Worm (Caenorhabditis elegans): Measurements from ENCODE around the gene fbxa-147.

fbxa-147 gene

DNA sequence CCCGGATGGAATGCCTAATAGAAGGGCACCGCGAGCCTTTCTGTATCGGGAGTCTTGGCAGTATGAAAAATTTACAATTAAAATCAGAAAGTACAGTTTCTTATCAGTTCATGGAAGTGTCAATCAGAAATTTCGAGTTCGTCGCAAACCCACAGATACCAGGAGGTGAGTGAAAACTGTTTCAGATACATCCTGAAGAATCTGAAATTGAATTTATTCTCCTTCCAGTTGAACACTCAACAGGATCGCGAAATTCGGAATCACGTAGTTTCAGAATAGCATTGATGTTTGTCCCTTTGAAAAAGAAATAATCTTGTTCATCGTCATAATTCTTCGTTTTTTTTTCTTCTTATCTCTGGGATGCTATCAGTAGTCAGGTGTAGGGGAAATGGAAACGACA, at the start of gene fbxa-147:
TSS of gene fbxa-147 (plus strand) at position 386 of the 400 bp plus-strand sequence.
- TF ChIP-seq unc-62 (GFP tag; optimal IDR thresholded peaks at IDR 0.05), result no peak

DNA sequence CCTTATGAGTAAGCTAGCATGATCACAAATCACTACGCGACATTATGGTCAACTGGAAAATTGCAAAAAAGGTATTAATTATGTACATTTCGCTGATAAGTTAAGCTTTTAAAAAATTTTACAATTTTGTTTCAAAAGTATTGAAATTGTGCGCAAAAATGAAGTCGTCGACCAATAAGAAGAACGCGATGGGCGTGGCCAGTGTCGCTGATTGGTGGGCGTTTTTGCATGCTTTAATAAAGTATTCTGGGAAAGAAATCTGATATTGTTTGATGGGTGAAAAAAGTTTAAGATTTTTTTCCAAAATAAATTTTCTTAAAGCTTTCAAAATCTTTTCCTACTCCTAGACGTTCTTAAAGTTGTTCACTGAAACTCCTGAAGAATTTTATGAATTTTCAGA, 38.0 kb upstream of the fbxa-147 start:
- TF ChIP-seq unc-62 (GFP tag; optimal IDR thresholded peaks at IDR 0.05), result no peak

DNA sequence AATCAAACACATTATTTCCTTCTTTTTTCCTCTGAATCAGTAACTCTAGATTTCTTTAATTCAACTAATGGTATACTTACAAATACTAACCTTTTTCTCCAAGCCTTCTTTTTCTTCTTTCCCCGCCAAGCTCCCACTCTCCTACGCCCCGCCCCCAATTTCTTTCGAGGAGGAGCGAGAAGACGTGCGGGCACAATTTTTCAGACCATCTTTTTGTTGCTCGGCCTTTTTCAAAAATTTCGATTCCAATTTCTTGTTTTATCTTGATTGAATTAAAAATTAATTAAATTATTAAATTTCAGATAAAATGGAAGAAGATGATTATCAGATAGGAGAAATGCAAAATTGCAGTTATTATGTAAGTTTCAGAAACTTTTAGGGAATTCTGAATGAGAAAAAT, 36.3 kb upstream of the fbxa-147 start, which contains the start of gene C47E8.3:
TSS of gene C47E8.3 (plus strand) at position 301 of the 400 bp plus-strand sequence.
- TF ChIP-seq unc-62 (GFP tag; optimal IDR thresholded peaks at IDR 0.05), result no peak

DNA sequence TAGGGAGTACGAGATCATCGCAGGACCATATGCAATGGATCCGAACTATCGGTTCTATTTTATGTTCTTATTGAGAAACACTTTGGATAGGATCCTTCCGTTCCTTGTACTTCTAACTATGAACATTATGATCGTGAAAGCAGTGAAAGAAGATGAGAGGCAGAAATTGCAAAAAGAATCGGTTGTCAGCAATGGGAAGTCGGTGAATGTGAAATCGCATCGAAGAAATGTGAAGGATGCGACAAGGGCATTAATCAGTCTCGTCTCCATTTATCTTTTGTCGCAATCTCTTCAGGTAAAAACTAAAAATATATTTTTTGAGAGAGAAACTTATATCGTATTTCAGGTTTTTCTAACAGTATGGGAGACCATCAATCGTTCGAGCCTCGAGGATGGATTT, 33.4 kb upstream of the fbxa-147 start:
- TF ChIP-seq unc-62 (GFP tag; optimal IDR thresholded peaks at IDR 0.05), result no peak

DNA sequence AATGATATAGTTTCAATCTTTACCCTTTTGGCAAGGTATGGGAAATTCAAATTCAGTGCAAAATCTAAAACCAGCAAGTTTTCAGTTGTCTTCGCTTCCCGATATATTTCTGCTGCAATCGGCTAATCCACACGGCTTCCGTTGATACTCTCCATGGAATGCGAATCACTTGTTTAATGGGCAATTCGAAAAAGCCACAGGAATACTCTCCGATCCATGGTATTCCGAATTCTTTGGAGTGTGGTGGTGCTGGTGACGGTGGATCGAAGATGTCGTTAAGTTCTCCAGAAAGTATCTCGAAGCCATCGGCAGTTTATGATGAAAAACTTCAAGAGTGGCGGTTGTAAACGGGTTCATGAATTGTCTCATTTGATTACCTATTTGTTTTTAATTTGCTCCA, 33.0 kb upstream of the fbxa-147 start:
- no peak for TF ChIP-seq unc-62 (GFP tag; optimal IDR thresholded peaks at IDR 0.05)

DNA sequence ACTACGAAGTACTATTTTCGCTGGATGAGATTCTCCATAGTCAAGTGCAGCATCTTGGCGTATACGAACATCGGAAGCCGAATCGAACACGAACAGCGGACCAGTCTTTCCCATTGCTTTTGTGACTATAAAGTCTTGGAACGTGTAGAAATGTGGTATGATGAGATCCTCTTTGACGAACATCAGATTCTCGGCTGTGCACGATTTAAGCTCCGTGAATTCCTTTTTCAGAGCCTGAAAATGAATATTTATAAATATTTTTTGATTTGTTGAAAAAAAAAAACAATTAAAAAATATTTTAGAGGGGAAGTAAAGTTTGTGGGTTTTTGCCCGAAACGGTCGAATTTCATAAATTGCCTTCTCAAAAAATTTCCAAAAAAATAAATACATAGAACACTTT, 32.4 kb upstream of the fbxa-147 start:
- TF ChIP-seq unc-62 (GFP tag; optimal IDR thresholded peaks at IDR 0.05), result no peak

DNA sequence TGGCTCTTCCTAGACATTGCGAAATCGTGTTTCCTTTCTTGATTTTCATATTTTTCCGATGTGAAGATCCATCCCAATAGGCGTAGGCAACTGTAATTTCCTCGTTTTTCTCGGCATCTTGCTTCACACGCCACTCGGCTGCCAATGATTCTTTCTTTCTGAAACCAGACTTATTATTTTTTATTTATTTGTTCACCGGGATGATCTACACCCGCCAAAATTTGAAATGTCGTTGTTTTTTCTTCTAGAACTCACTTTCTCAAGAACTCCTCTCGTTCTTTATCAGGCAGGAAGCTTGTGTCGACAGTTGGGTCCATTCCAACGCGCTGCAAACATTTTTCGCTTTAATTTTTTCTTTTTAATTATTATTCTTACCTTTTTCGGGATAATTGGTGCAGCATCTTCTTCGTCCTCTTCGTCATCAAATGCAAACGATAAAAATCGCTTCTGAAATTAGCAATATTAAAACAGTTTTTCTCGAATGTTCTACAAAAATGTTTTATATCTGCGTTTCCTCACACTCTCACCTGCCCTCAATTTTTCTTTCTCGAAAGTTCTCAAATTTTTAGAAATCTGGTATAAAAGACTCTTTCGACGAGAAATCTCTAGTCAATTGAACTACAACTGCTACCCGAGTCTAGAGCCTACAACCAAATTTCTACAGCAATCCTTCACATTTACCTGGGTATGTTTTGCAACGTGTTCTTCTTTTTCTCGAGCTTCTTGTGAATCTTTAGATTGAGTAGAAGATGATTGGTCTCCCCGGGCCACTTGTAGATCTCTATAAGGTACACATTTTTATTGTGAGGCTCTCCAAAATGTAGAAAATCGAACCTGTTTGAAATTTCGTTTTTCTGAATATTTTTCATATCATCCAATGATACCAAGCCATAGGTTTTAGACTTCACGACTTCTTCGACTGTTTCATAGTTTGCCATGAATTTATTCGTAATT, 31.7 kb upstream of the fbxa-147 start, which contains the start of gene hsp-90:
TSS of gene hsp-90 (plus strand) at position 560 of the 954 bp plus-strand sequence.
- no peak for TF ChIP-seq unc-62 (GFP tag; optimal IDR thresholded peaks at IDR 0.05)

DNA sequence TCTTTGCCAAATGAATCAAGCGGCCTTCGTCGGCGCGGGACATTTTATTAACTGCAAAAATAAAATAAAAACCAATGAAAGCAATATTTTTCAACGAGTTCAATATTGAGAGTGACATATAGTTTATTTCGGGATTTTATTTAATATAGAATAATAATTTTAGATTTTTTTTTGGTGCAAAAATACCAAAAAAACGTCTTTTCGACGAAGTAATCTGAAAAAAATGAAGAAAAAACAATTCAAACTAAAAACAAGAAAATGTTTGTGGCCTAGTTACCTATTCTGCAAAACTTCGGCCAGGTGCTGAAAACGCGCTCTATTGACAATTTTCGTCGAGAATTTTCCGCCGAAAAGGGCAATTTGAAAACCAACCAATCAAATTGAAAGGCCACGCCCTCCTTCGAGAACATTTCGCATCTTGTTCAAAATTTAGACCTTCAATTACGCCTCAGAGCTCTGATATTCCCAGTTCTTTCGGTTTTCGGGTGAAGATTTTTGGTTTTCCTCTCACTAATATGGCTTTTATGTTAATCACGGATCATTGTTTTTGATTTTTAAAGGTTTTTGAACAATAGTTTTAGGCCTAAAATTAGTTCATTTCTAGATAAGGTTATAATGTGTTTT, 30.8 kb upstream of the fbxa-147 start, which contains the start of gene C47E8.4:
TSS of gene C47E8.4 (minus strand) at position 51 of the 624 bp plus-strand sequence.
- no peak for TF ChIP-seq unc-62 (GFP tag; optimal IDR thresholded peaks at IDR 0.05)

DNA sequence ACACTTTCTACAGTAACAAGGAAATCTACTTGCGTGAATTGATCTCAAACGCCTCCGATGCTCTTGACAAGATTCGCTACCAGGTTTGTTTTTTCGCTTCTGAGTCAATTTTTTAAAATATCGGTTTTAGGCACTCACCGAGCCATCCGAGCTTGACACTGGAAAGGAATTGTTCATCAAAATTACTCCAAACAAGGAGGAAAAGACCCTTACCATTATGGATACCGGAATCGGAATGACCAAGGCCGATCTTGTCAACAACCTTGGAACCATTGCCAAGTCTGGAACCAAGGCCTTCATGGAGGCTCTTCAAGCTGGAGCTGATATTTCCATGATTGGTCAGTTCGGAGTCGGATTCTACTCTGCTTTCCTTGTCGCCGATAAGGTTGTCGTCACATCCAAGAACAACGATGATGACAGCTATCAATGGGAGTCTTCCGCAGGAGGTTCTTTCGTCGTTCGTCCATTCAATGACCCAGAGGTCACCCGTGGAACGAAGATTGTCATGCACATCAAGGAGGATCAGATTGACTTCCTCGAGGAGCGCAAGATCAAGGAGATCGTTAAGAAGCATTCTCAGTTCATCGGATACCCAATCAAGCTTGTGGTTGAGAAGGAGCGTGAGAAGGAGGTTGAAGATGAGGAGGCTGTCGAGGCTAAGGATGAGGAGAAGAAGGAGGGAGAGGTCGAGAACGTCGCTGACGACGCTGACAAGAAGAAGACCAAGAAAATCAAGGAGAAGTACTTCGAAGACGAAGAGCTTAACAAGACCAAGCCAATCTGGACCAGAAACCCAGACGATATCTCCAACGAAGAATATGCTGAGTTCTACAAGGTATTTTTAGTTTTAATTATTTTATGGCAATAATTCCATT, 29.8 kb upstream of the fbxa-147 start:
- no peak for TF ChIP-seq unc-62 (GFP tag; optimal IDR thresholded peaks at IDR 0.05)

DNA sequence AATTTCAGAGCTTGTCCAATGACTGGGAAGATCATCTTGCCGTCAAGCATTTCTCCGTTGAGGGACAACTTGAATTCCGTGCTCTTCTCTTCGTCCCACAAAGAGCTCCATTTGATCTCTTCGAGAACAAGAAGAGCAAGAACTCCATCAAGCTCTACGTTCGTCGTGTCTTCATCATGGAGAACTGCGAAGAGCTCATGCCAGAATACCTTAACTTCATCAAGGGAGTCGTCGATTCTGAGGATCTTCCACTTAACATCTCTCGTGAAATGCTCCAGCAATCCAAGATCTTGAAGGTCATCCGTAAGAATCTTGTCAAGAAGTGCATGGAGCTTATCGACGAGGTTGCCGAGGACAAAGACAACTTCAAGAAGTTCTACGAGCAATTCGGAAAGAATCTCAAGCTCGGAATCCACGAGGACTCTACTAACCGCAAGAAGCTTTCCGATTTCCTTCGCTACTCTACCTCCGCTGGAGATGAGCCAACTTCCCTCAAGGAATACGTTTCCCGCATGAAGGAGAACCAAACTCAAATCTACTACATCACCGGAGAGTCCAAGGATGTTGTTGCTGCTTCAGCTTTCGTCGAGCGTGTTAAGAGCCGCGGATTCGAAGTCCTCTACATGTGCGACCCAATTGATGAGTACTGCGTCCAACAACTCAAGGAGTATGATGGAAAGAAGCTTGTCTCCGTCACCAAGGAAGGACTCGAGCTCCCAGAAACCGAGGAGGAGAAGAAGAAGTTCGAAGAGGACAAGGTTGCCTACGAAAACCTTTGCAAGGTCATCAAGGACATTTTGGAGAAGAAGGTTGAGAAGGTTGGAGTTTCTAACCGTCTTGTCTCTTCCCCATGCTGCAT, 29.0 kb upstream of the fbxa-147 start:
- TF ChIP-seq unc-62 (GFP tag; optimal IDR thresholded peaks at IDR 0.05), result no peak

DNA sequence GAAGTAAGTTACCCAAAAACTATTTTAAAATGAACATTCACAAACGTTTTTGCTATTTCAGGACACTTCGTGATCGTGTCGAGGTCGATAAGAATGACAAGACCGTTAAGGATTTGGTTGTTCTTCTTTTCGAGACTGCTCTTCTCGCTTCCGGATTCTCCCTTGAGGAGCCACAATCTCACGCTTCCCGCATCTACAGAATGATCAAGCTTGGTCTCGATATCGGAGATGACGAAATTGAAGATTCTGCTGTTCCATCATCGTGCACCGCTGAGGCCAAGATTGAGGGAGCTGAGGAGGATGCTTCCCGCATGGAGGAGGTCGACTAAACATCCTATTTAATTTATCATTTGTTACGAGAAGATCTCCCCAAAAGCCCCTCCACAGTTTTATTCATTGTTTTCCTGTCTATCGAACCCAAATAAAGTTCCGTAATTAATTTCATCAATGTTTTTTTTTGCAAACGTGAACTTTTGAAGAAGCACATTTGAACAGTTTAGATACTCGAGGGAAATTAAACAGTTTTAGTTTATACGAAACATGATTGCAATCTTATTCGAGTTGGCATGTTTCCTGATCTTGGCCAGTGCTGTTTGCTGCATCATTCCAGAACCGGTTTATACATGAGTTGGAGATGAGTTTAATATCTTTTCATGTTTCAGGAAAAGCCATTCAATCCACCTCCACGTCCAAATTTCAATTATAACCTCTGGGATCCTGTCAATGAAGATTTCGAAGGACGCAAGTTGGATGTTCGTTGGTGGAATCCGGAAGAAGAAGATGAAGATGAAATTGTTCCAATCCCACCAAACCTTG, 28.0 kb upstream of the fbxa-147 start, which contains the start of gene C47E8.11:
TSS of gene C47E8.11 (plus strand) at position 520 of the 816 bp plus-strand sequence.
- no peak for TF ChIP-seq unc-62 (GFP tag; optimal IDR thresholded peaks at IDR 0.05)

DNA sequence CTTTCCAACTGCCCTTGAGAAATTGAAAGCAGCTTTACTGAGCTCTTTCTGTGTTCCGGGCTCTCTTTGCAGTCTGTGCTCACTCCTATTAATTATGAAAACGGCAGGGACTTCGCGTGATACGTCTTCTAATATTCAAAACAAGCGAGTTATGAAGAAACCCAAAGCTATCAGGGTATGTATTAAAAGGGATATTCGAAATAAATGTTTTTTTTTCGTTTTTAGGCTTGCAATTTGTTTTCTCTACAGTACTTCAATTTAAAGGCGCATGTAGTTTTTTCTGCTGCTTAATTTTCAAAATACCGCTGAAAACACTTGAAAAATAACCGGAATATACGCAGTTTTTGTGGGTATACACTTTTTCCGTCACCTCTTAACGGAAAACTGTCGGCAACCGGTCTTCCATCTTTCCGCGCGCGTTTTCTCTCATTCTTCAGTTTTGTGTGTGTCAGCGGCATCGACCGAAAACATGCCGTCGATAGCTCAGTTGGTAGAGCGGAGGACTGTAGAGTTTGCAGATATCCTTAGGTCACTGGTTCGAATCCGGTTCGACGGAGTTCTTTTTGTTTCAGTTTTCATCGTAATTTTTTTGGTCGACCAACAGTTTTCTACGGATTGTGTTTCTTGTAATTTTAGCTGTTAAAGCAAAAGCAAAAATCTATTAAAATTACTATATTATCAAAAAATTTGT, 27.1 kb upstream of the fbxa-147 start, which contains the start of gene gasr-8:
TSS of gene gasr-8 (plus strand) at position 51 of the 691 bp plus-strand sequence.
- no peak for TF ChIP-seq unc-62 (GFP tag; optimal IDR thresholded peaks at IDR 0.05)

DNA sequence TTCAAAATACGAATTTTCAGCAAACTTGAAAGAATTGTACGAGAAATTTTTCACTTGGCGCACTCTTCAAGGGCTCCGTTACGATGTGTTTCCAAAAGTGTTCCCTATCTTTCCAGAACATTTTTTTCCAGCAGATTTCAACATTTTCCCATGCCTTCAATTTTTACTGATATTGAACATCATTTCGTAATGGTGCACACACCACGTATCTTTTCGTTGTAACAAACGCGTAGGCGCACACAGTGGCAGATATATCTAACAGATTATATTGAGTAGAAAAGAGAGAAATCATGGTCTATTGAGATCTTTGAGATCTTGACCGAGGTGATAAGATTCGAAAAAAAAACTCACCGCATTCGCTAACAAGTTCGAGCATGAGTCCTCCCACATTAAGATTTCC, 20.6 kb upstream of the fbxa-147 start:
- TF ChIP-seq unc-62 (GFP tag; optimal IDR thresholded peaks at IDR 0.05), result no peak
